Worm (Caenorhabditis elegans) whole organism, L2 larva: Measurements from ENCODE around the gene misc-1.

ENCODE experiments used
- ama-1 ChIP-seq: fragments of 150-350 bp; optimal IDR thresholded peaks from 2 replicates; lab custom pipeline; 2018; ENCODE audit warnings: inconsistent platforms
- fos-1 ChIP-seq: fragments of 150-350 bp; optimal IDR thresholded peaks from 2 replicates; lab custom pipeline; 2014; ENCODE audit warnings: missing biosample characterization, missing genetic modification characterization
- lin-13 ChIP-seq: fragments of 150-350 bp; optimal IDR thresholded peaks from 2 replicates; lab custom pipeline; 2014; ENCODE audit warnings: missing biosample characterization, missing genetic modification reagents, missing genetic modification characterization
- lsy-2 ChIP-seq, 2 experiments: fragments of 150-350 bp in 1 of 2; sonication (generic microtip) in 1 of 2; optimal IDR thresholded peaks; 2 replicates each; lab custom pipeline; 2014 to 2017; ENCODE audit warnings: missing biosample characterization in 2 of 2, missing genetic modification characterization in 2 of 2
- zag-1 ChIP-seq: fragments of 150-350 bp; optimal IDR thresholded peaks from 2 replicates; lab custom pipeline; 2014; ENCODE audit warnings: missing biosample characterization, missing genetic modification characterization

DNA sequence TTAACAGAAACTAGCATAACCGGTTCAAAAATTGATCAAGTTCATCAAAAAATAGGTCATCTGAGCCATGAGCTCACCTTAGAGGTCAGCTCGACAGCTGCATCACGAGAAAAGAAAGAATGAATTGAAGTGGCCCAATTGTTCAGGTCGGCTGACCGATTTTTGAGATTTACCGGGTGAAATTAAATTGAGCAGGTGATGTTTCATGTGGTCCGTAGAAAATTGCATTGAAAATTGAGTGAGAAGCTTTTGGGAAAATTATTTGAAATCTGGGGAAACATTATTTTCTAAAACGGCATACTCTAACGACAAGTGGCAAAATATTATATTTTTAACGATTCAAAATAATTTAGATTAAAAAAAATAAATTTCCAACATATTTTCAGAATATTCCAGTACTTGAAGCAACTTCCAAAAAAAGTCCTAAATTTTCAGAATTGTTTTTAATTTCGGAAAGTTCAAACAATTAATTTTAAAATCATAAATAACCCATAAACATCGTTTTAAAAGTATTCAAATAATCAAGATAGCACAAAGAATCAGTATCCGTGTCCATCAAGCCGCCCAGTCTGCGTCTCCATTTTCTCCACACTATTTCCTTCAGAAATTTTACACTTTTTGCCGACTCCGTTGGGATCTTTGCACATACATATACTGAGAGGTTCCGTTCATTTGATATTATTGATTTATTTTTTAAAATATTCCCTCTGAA, 39.4 kb downstream of the misc-1 start, which contains the start of gene sgcb-1:
- no peak for TF ChIP-seq zag-1 (tag; lab: Kevin White, UChicago)
- no peak for TF ChIP-seq lsy-2 (tag; optimal IDR thresholded peaks at IDR 0.05; lab: Kevin White, UChicago)
- TF ChIP-seq ama-1 = no peak
- no peak for TF ChIP-seq lin-13 (GFP tag; lab: Kevin White, UChicago)
- no peak for TF ChIP-seq fos-1 (tag; lab: Kevin White, UChicago)
